Worm (Caenorhabditis elegans): Measurements from ENCODE around the gene K10C9.7.

K10C9.7 gene

ce11 chrV:1048482-1048881 lies 18.9 kb downstream of the K10C9.7 start, which contains the start of gene nra-4:
nra-4 (minus strand) TSS chrV:1048582.
- TF ChIP-seq ceh-36 (tag; optimal IDR thresholded peaks at IDR 0.05) (no peak), aly-1 (tag; optimal IDR thresholded peaks at IDR 0.05) (no peak), tbx-37 (GFP tag; conservative IDR thresholded peaks at IDR 0.05) (no peak), hmbx-1 (tag; optimal IDR thresholded peaks at IDR 0.05) (no peak), pes-1 (GFP tag; IDR thresholded peaks at IDR 0.05) (no peak), F13C5.2 (tag; optimal IDR thresholded peaks at IDR 0.05) (no peak), sea-1 (GFP tag; conservative IDR thresholded peaks at IDR 0.05) (no peak), flt-1 (GFP tag; IDR thresholded peaks at IDR 0.05) (no peak), hmg-4 (GFP tag; optimal IDR thresholded peaks at IDR 0.05) (no peak), ama-1 (optimal IDR thresholded peaks at IDR 0.05) (no peak), scrt-1 (GFP tag; IDR thresholded peaks at IDR 0.05) (no peak), tra-4 (tag; optimal IDR thresholded peaks at IDR 0.05) (no peak), ceh-13 (GFP tag; optimal IDR thresholded peaks at IDR 0.05) (no peak), hnd-1 (tag; optimal IDR thresholded peaks at IDR 0.05) (no peak), ets-7 (tag; optimal IDR thresholded peaks at IDR 0.05) (no peak), B0310.2 (tag; optimal IDR thresholded peaks at IDR 0.05) (no peak), tbx-11 (GFP tag; IDR thresholded peaks at IDR 0.05) (no peak)

ce11 chrV:1047251-1047650 lies 20.1 kb downstream of the K10C9.7 start:
- TF ChIP-seq tra-4 (tag; optimal IDR thresholded peaks at IDR 0.05) (no peak), F13C5.2 (tag; optimal IDR thresholded peaks at IDR 0.05) (no peak), B0310.2 (tag; optimal IDR thresholded peaks at IDR 0.05) (no peak), ama-1 (optimal IDR thresholded peaks at IDR 0.05) (no peak), hmbx-1 (tag; optimal IDR thresholded peaks at IDR 0.05) (no peak), aly-1 (tag; optimal IDR thresholded peaks at IDR 0.05) (no peak), hnd-1 (tag; optimal IDR thresholded peaks at IDR 0.05) (no peak), sea-1 (GFP tag; conservative IDR thresholded peaks at IDR 0.05) (no peak), pes-1 (GFP tag; IDR thresholded peaks at IDR 0.05) (no peak), ceh-13 (GFP tag; optimal IDR thresholded peaks at IDR 0.05) (no peak), scrt-1 (GFP tag; IDR thresholded peaks at IDR 0.05) (no peak), flt-1 (GFP tag; IDR thresholded peaks at IDR 0.05) (no peak)

ce11 chrV:1038074-1038473 lies 29.3 kb downstream of the K10C9.7 start:
- TF ChIP-seq hmbx-1 (tag; optimal IDR thresholded peaks at IDR 0.05) (no peak), sea-1 (GFP tag; conservative IDR thresholded peaks at IDR 0.05) (no peak), aly-1 (tag; optimal IDR thresholded peaks at IDR 0.05) (no peak), tbx-11 (GFP tag; IDR thresholded peaks at IDR 0.05) (no peak), ama-1 (optimal IDR thresholded peaks at IDR 0.05) (no peak), hnd-1 (tag; optimal IDR thresholded peaks at IDR 0.05) (no peak), flt-1 (GFP tag; IDR thresholded peaks at IDR 0.05) (no peak), B0310.2 (tag; optimal IDR thresholded peaks at IDR 0.05) (no peak), pes-1 (GFP tag; IDR thresholded peaks at IDR 0.05) (no peak), tbx-37 (GFP tag; conservative IDR thresholded peaks at IDR 0.05) (no peak), tra-4 (tag; optimal IDR thresholded peaks at IDR 0.05) (no peak), ceh-36 (tag; optimal IDR thresholded peaks at IDR 0.05) (no peak), ceh-13 (GFP tag; optimal IDR thresholded peaks at IDR 0.05) (no peak), F13C5.2 (tag; optimal IDR thresholded peaks at IDR 0.05) (no peak)

- TF ChIP-seq flt-1 (GFP tag; IDR thresholded peaks at IDR 0.05) (no peak), hnd-1 (tag; optimal IDR thresholded peaks at IDR 0.05) (no peak), pes-1 (GFP tag; IDR thresholded peaks at IDR 0.05) (no peak), ama-1 (optimal IDR thresholded peaks at IDR 0.05) (no peak), hmbx-1 (tag; optimal IDR thresholded peaks at IDR 0.05) (no peak), tra-4 (tag; optimal IDR thresholded peaks at IDR 0.05) (no peak), sea-1 (GFP tag; conservative IDR thresholded peaks at IDR 0.05) (no peak), hmg-4 (GFP tag; optimal IDR thresholded peaks at IDR 0.05) (no peak), ceh-36 (tag; optimal IDR thresholded peaks at IDR 0.05) (no peak), tbx-37 (GFP tag; conservative IDR thresholded peaks at IDR 0.05) (no peak), scrt-1 (GFP tag; IDR thresholded peaks at IDR 0.05) (no peak)
These were observed 34.1 kb downstream of the K10C9.7 start, which contains the start of gene flp-34 for ce11 chrV:1033304-1033703. flp-34 (minus strand) TSS chrV:1033404.

- TF ChIP-seq ets-7 (tag; optimal IDR thresholded peaks at IDR 0.05), result no peak
- TF ChIP-seq flt-1 (GFP tag; IDR thresholded peaks at IDR 0.05), result no peak
- no peak for TF ChIP-seq hnd-1 (tag; optimal IDR thresholded peaks at IDR 0.05)
- no peak for TF ChIP-seq ceh-36 (tag; optimal IDR thresholded peaks at IDR 0.05)
- TF ChIP-seq hmbx-1 (tag; optimal IDR thresholded peaks at IDR 0.05), result no peak
- TF ChIP-seq ama-1 (optimal IDR thresholded peaks at IDR 0.05), result no peak
- TF ChIP-seq B0310.2 (tag; optimal IDR thresholded peaks at IDR 0.05), result no peak
- no peak for TF ChIP-seq tbx-11 (GFP tag; IDR thresholded peaks at IDR 0.05)
- TF ChIP-seq tbx-37 (GFP tag; conservative IDR thresholded peaks at IDR 0.05), result no peak
- TF ChIP-seq scrt-1 (GFP tag; IDR thresholded peaks at IDR 0.05), result no peak
- no peak for TF ChIP-seq tra-4 (tag; optimal IDR thresholded peaks at IDR 0.05)
- TF ChIP-seq hmg-4 (GFP tag; optimal IDR thresholded peaks at IDR 0.05), result no peak
- no peak for TF ChIP-seq ceh-13 (GFP tag; optimal IDR thresholded peaks at IDR 0.05)
- no peak for TF ChIP-seq aly-1 (tag; optimal IDR thresholded peaks at IDR 0.05)
- no peak for TF ChIP-seq F13C5.2 (tag; optimal IDR thresholded peaks at IDR 0.05)
- TF ChIP-seq sea-1 (GFP tag; conservative IDR thresholded peaks at IDR 0.05), result no peak
- no peak for TF ChIP-seq pes-1 (GFP tag; IDR thresholded peaks at IDR 0.05)
These were observed 40.3 kb downstream of the K10C9.7 start, which contains the start of gene R09A1.3 for ce11 chrV:1027044-1027443. R09A1.3 (minus strand) TSS chrV:1027074.

- TF ChIP-seq hmg-4 (GFP tag; optimal IDR thresholded peaks at IDR 0.05), result no peak
- TF ChIP-seq hnd-1 (tag; optimal IDR thresholded peaks at IDR 0.05), result no peak
- no peak for TF ChIP-seq hmbx-1 (tag; optimal IDR thresholded peaks at IDR 0.05)
- no peak for TF ChIP-seq tra-4 (tag; optimal IDR thresholded peaks at IDR 0.05)
- TF ChIP-seq B0310.2 (tag; optimal IDR thresholded peaks at IDR 0.05), result no peak
- TF ChIP-seq ets-7 (tag; optimal IDR thresholded peaks at IDR 0.05), result no peak
- no peak for TF ChIP-seq flt-1 (GFP tag; IDR thresholded peaks at IDR 0.05)
- TF ChIP-seq sea-1 (GFP tag; conservative IDR thresholded peaks at IDR 0.05), result no peak
- no peak for TF ChIP-seq aly-1 (tag; optimal IDR thresholded peaks at IDR 0.05)
- TF ChIP-seq pes-1 (GFP tag; IDR thresholded peaks at IDR 0.05), result no peak
- TF ChIP-seq ceh-13 (GFP tag; optimal IDR thresholded peaks at IDR 0.05), result no peak
- no peak for TF ChIP-seq F13C5.2 (tag; optimal IDR thresholded peaks at IDR 0.05)
- TF ChIP-seq ama-1 (optimal IDR thresholded peaks at IDR 0.05), result no peak
- TF ChIP-seq tbx-11 (GFP tag; IDR thresholded peaks at IDR 0.05), result no peak
- TF ChIP-seq scrt-1 (GFP tag; IDR thresholded peaks at IDR 0.05), result no peak
- no peak for TF ChIP-seq ceh-36 (tag; optimal IDR thresholded peaks at IDR 0.05)
- no peak for TF ChIP-seq tbx-37 (GFP tag; conservative IDR thresholded peaks at IDR 0.05)
These were observed 44.0 kb downstream of the K10C9.7 start, which contains the start of gene pei-2 for ce11 chrV:1023367-1023766. pei-2 (minus strand) TSS chrV:1023467.

ce11 chrV:1021456-1021855 lies 45.9 kb downstream of the K10C9.7 start:
- TF ChIP-seq pes-1 (GFP tag; IDR thresholded peaks at IDR 0.05) (0 out of 2 replicates have a peak, but pooled peaks have one; percentile 8), sea-1 (GFP tag; conservative IDR thresholded peaks at IDR 0.05) (no peak)
